Worm (Caenorhabditis elegans) whole organism, L1 larva: ENCODE measurements around the gene F20A1.8.

Experiments used
- blmp-1 ChIP-seq: fragments of 150-350 bp; optimal IDR thresholded peaks from 2 replicates; lab custom pipeline; 2014; ENCODE audit warnings: missing biosample characterization, missing genetic modification characterization
- efl-1 ChIP-seq, 4 experiments: fragments of 150-350 bp; optimal IDR thresholded peaks in 3 of 4; peaks in 1 of 4; 1 replicate in 1 of 4; 2 replicates in 3 of 4; lab custom pipeline; 2014; ENCODE audit warnings: missing biosample characterization in 2 of 4, missing genetic modification characterization in 2 of 4, missing genetic modification reagents in 2 of 4
- egl-13 ChIP-seq: sonication (generic microtip); optimal IDR thresholded peaks from 2 replicates; lab custom pipeline; 2016; ENCODE audit warnings: missing genotype, missing genetic modification reagents, missing genetic modification characterization, missing compliant biosample characterization
- elt-3 ChIP-seq, 6 experiments: fragments of 150-350 bp in 1 of 6; sonication (generic microtip); optimal IDR thresholded peaks; 2 replicates each; lab custom pipeline; 2017 to 2018; ENCODE audit warnings: missing biosample characterization in 6 of 6, missing genetic modification characterization in 6 of 6, inconsistent platforms in 1 of 6
- hlh-4 ChIP-seq: sonication (generic microtip); optimal IDR thresholded peaks from 2 replicates; lab custom pipeline; 2016; ENCODE audit warnings: mild to moderate bottlenecking, missing genetic modification characterization, missing compliant biosample characterization
- lin-39 ChIP-seq: fragments of 150-350 bp; optimal IDR thresholded peaks from 2 replicates; lab custom pipeline; 2014; ENCODE audit warnings: missing biosample characterization, missing genetic modification reagents, missing genetic modification characterization
- nhr-237 ChIP-seq: fragments of 150-350 bp; optimal IDR thresholded peaks from 2 replicates; lab custom pipeline; 2014; ENCODE audit warnings: missing biosample characterization, missing genetic modification characterization
- nhr-28 ChIP-seq: fragments of 150-350 bp; optimal IDR thresholded peaks from 2 replicates; lab custom pipeline; 2014; ENCODE audit warnings: missing biosample characterization, missing genetic modification characterization
- nhr-47 ChIP-seq: sonication (generic microtip); optimal IDR thresholded peaks from 2 replicates; lab custom pipeline; 2016; ENCODE audit warnings: mild to moderate bottlenecking, missing genetic modification characterization, moderate library complexity, missing compliant biosample characterization
- nhr-76 ChIP-seq: sonication (generic microtip); optimal IDR thresholded peaks from 2 replicates; lab custom pipeline; 2017; ENCODE audit warnings: missing biosample characterization, missing genetic modification characterization
- unc-62 ChIP-seq: fragments of 150-350 bp; optimal IDR thresholded peaks from 2 replicates; lab custom pipeline; 2014; ENCODE audit warnings: missing biosample characterization, missing genetic modification reagents, missing genetic modification characterization
- ztf-11 ChIP-seq, 2 experiments: sonication (generic microtip); optimal IDR thresholded peaks; 2 replicates each; lab custom pipeline; 2016 to 2017; ENCODE audit warnings: missing genetic modification characterization in 2 of 2, missing biosample characterization in 1 of 2, missing compliant biosample characterization in 1 of 2

DNA sequence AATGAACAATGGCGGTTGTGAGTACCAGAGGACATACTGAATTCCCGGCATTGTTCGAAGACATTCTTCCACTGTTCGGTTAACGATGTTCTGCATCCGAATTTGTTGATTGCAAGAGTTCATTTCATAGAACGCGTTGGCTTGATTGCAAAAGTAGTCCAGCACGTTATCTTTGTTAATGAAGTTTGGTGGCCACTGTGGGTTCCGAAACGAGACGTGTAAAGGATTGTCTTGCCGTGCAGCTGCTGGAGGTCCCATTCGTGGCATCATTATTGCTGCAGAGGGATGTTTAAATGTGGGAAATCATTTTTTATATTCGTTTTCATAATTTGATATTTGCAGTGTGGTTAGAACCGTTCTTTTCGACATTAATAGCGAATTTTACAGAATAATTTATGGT lies 11.9 kb upstream of the F20A1.8 start, which contains the start of gene mdt-6:
- TF ChIP-seq nhr-76 (tag; lab: Kevin White, UChicago) (no peak), nhr-47 (tag; lab: Kevin White, UChicago) (no peak), ztf-11 (tag; optimal IDR thresholded peaks at IDR 0.05; lab: Kevin White, UChicago) (no peak), nhr-28 (no peak), hlh-4 (tag; lab: Kevin White, UChicago) (no peak), efl-1 (optimal IDR thresholded peaks at IDR 0.05; lab: Kevin White, UChicago) (no peak), efl-1 (GFP tag; optimal IDR thresholded peaks at IDR 0.05 in 1 of 2; lab: Kevin White, UChicago) (no peak), egl-13 (tag; lab: Kevin White, UChicago) (no peak), blmp-1 (no peak), lin-39 (tag; lab: Kevin White, UChicago) (no peak), elt-3 (tag; optimal IDR thresholded peaks at IDR 0.05; lab: Kevin White, UChicago) (no peak), unc-62 (GFP tag; lab: Kevin White, UChicago) (no peak), nhr-237 (tag; lab: Kevin White, UChicago) (no peak)
